Fruit fly (Drosophila melanogaster): ENCODE measurements around the gene Rpt2.

Rpt2 gene

DNA sequence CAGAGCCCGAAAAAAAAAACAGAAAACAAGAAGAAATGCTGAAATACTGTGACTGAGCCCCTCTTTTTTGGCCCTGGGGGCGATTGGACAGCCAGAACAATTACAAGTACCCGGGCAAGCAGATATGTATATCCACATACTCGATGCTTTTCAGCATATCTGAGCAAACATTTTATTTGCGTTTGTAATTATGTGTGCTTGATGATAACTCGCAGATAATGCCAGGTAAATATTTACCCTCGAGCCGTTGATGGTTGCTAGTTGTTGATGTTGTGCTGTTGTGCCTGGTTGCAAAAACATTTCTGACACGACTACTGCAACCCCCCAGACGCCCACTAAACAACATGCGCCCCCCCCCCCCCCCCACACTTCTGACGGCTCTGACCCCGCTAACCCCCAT, 12.0 kb downstream of the Rpt2 start (continued):
- TF ChIP-seq CG16863 (GFP tag; optimal IDR thresholded peaks at IDR 0.05) (no peak), B-H1 (GFP tag; IDR thresholded peaks at IDR 0.05) (no peak; the same call in 2 of the 3 replicates), Rx (GFP tag; IDR thresholded peaks at IDR 0.05) (0 out of 2 replicates have a peak, but pooled peaks have one; percentile 9), nau (GFP tag; optimal IDR thresholded peaks at IDR 0.05) (peak; percentile 79), CG1024 (GFP tag; IDR thresholded peaks at IDR 0.05) (no peak; the same call in 1 of the 2 replicates), CG16779 (GFP tag; IDR thresholded peaks at IDR 0.05) (no peak), ash1 (GFP tag; optimal IDR thresholded peaks at IDR 0.05) (no peak), hbn (GFP tag; IDR thresholded peaks at IDR 0.05; ENCODE audit: partially characterized antibody) (no peak), CG17385 (GFP tag; optimal IDR thresholded peaks at IDR 0.05) (peak; percentile 61), Taf1 (GFP tag; IDR thresholded peaks at IDR 0.05) (no peak), ato (GFP tag; IDR thresholded peaks at IDR 0.05; ENCODE audit: partially characterized antibody) (no peak), insv (GFP tag; optimal IDR thresholded peaks at IDR 0.05) (no peak), CG13287 (GFP tag; IDR thresholded peaks at IDR 0.05; ENCODE audit: partially characterized antibody) (no peak), HLH4C (GFP tag; IDR thresholded peaks at IDR 0.05; ENCODE audit: partially characterized antibody) (no peak), hb (GFP tag; IDR thresholded peaks at IDR 0.05; ENCODE audit: partially characterized antibody) (no peak), CG6813 (GFP tag; optimal IDR thresholded peaks at IDR 0.05) (peak; percentile 80), Jarid2 (GFP tag; optimal IDR thresholded peaks at IDR 0.05) (peak; percentile 36), CkIIα-i1 (GFP tag; IDR thresholded peaks at IDR 0.05) (no peak), CG6175 (GFP tag; IDR thresholded peaks at IDR 0.05) (no peak), Fer2 (tag; optimal IDR thresholded peaks at IDR 0.05) (no peak)

DNA sequence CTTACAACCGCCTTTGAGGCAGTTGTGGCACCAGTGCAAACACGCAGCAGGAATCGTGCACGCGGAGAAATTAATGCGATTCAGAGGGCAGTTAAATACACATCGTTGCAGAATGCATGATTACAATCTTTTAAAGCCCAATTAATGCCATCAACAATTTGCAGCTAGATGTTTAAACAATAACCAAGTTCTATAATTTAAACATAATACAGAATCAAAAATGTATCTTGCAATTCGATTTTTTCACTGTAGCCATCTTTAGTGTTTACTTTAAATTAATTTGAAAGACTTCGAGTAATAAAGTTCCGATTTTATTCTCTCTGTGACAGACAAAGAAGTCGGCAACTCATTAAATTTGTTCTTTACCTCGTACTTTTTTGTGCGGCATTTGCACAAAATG, 15.4 kb downstream of the Rpt2 start:
- peak; percentile 1 for TF ChIP-seq ind (GFP tag; optimal IDR thresholded peaks at IDR 0.05)
- TF ChIP-seq nmo (GFP tag; optimal IDR thresholded peaks at IDR 0.05), result peak; percentile 3
- TF ChIP-seq HLH3B (GFP tag; IDR thresholded peaks at IDR 0.05), result 0 out of 2 replicates have a peak, but pooled peaks have one; percentile 5
- TF ChIP-seq Blimp-1 (GFP tag; optimal IDR thresholded peaks at IDR 0.05), result peak; percentile 20
- TF ChIP-seq Sry-δ (GFP tag; optimal IDR thresholded peaks at IDR 0.05), result no peak
- peak; percentile 33 for TF ChIP-seq lbe (GFP tag; optimal IDR thresholded peaks at IDR 0.05)
- peak; percentile 7 for TF ChIP-seq CG2712 (tag; optimal IDR thresholded peaks at IDR 0.05)
- no peak for TF ChIP-seq CG10147 (GFP tag; optimal IDR thresholded peaks at IDR 0.05)
- TF ChIP-seq Ets65A (GFP tag), result peak; percentile 53
- TF ChIP-seq Med (GFP tag), result peak; percentile 78
- peak; percentile 7 for TF ChIP-seq CG30403 (GFP tag; optimal IDR thresholded peaks at IDR 0.05)
- TF ChIP-seq CG18262 (tag; optimal IDR thresholded peaks at IDR 0.05), result peak; percentile 5
- TF ChIP-seq Xrp1 (GFP tag; IDR thresholded peaks at IDR 0.05), result 0 out of 2 replicates have a peak, but pooled peaks have one; percentile 13
- no peak for TF ChIP-seq sima (GFP tag; optimal IDR thresholded peaks at IDR 0.05)
- TF ChIP-seq bsh (GFP tag; optimal IDR thresholded peaks at IDR 0.05), result peak; percentile 27 to 74
- no peak for TF ChIP-seq prd (optimal IDR thresholded peaks at IDR 0.05)
- 0 out of 3 replicates have a peak, but pooled peaks have one; percentile 37 for TF ChIP-seq prd (GFP tag; IDR thresholded peaks at IDR 0.05)
- TF ChIP-seq Hr51 (GFP tag; optimal IDR thresholded peaks at IDR 0.05), result peak in 1 of 2 experiments; percentile 3
- peak; percentile 57 for TF ChIP-seq Drgx (GFP tag; IDR thresholded peaks at IDR 0.05)
- peak; percentile 54 for TF ChIP-seq sens (GFP tag)
- peak; percentile 25 for TF ChIP-seq gem (tag; optimal IDR thresholded peaks at IDR 0.05)
- no peak for TF ChIP-seq dm (GFP tag; optimal IDR thresholded peaks at IDR 0.05)
- TF ChIP-seq unpg (GFP tag; optimal IDR thresholded peaks at IDR 0.05), result peak; percentile 3
- no peak for TF ChIP-seq Bteb2 (GFP tag; optimal IDR thresholded peaks at IDR 0.05)
- TF ChIP-seq CG11504 (tag; optimal IDR thresholded peaks at IDR 0.05), result peak; percentile 23
- TF ChIP-seq CG6254 (GFP tag; optimal IDR thresholded peaks at IDR 0.05), result peak; percentile 2
- peak; percentile 62 for TF ChIP-seq nom (GFP tag; optimal IDR thresholded peaks at IDR 0.05)
- TF ChIP-seq az2 (GFP tag; optimal IDR thresholded peaks at IDR 0.05), result peak; percentile 1
- TF ChIP-seq Ptx1 (GFP tag; IDR thresholded peaks at IDR 0.05), result 0 out of 2 replicates have a peak, but pooled peaks have one; percentile 24
- TF ChIP-seq GATAe (GFP tag; conservative IDR thresholded peaks at IDR 0.05), result no peak

Measured in whole organism, embryonic.